Worm (Caenorhabditis elegans) whole organism, L1 larva: ENCODE data around the gene str-55.

Experiments used
- C04F5.9 ChIP-seq: sonication (generic microtip); optimal IDR thresholded peaks from 2 replicates; lab custom pipeline; 2016; ENCODE audit warnings: missing genetic modification characterization, missing compliant biosample characterization
- C16A3.4 ChIP-seq: fragments of 150-350 bp; optimal IDR thresholded peaks from 2 replicates; lab custom pipeline; 2014; ENCODE audit warnings: missing biosample characterization, missing genetic modification characterization
- Y116A8C.19 ChIP-seq: sonication (generic microtip); optimal IDR thresholded peaks from 2 replicates; lab custom pipeline; 2016; ENCODE audit warnings: missing compliant biosample characterization, missing genetic modification characterization, borderline replicate concordance
- aha-1 ChIP-seq: fragments of 150-350 bp; optimal IDR thresholded peaks from 2 replicates; lab custom pipeline; 2014; ENCODE audit warnings: missing biosample characterization, missing genetic modification characterization
- alr-1 ChIP-seq: fragments of 200-800 bp; sonication (Bioruptor generic); optimal IDR thresholded peaks from 2 replicates; lab custom pipeline; 2018; ENCODE audit warnings: borderline replicate concordance, mild to moderate bottlenecking, missing genetic modification characterization, missing compliant biosample characterization
- aly-2 ChIP-seq: fragments of 150-350 bp; optimal IDR thresholded peaks from 2 replicates; lab custom pipeline; 2014; ENCODE audit warnings: missing biosample characterization, missing genetic modification characterization
- ceh-8 ChIP-seq: fragments of 200-800 bp; sonication (Bioruptor generic); optimal IDR thresholded peaks from 2 replicates; lab custom pipeline; 2018; ENCODE audit warnings: mild to moderate bottlenecking, missing genetic modification characterization, moderate library complexity, missing compliant biosample characterization
- egl-27 ChIP-seq, 2 experiments: fragments of 150-350 bp in 1 of 2; sonication (generic microtip); optimal IDR thresholded peaks; 3 replicates each; lab custom pipeline; 2017 to 2018; ENCODE audit warnings: missing biosample characterization in 2 of 2, missing genetic modification characterization in 2 of 2, missing genetic modification reagents in 2 of 2
- elt-2 ChIP-seq: sonication (generic microtip); optimal IDR thresholded peaks from 2 replicates; lab custom pipeline; 2016; ENCODE audit warnings: missing genetic modification characterization, mild to moderate bottlenecking, inconsistent platforms, missing compliant biosample characterization, missing genetic modification reagents
- ets-5 ChIP-seq: fragments of 200-800 bp; sonication (Bioruptor generic); IDR thresholded peaks from 2 replicates; pipeline ENCODE4 v1.3.6; 2022; ENCODE audit warnings: missing genetic modification characterization, missing compliant biosample characterization
- grh-1 ChIP-seq: fragments of 200-800 bp; sonication (Bioruptor generic); IDR thresholded peaks from 2 replicates; pipeline ENCODE4 v1.3.6; 2022; ENCODE audit warnings: missing genetic modification reagents, missing genetic modification characterization, missing compliant biosample characterization
- hlh-17 ChIP-seq: fragments of 200-800 bp; sonication (Bioruptor generic); optimal IDR thresholded peaks from 2 replicates; lab custom pipeline; 2018; ENCODE audit warnings: missing genetic modification characterization, mild to moderate bottlenecking, missing compliant biosample characterization, moderate library complexity, borderline replicate concordance
- hlh-4 ChIP-seq: sonication (generic microtip); optimal IDR thresholded peaks from 2 replicates; lab custom pipeline; 2016; ENCODE audit warnings: mild to moderate bottlenecking, missing genetic modification characterization, missing compliant biosample characterization
- jun-1 ChIP-seq: fragments of 150-350 bp; optimal IDR thresholded peaks from 2 replicates; lab custom pipeline; 2014; ENCODE audit warnings: missing biosample characterization, missing genetic modification reagents, missing genetic modification characterization
- lin-14 ChIP-seq: fragments of 200-800 bp; sonication (Bioruptor generic); optimal IDR thresholded peaks from 2 replicates; lab custom pipeline; 2018; ENCODE audit warnings: mild to moderate bottlenecking, missing genetic modification characterization, moderate library complexity, missing compliant biosample characterization
- lin-15B ChIP-seq: fragments of 150-350 bp; sonication (generic microtip); optimal IDR thresholded peaks from 3 replicates; lab custom pipeline; 2014; ENCODE audit warnings: missing biosample characterization, missing genetic modification characterization
- lin-39 ChIP-seq: fragments of 150-350 bp; optimal IDR thresholded peaks from 2 replicates; lab custom pipeline; 2014; ENCODE audit warnings: missing biosample characterization, missing genetic modification reagents, missing genetic modification characterization
- lsy-2 ChIP-seq, 2 experiments: fragments of 150-350 bp; optimal IDR thresholded peaks; 2 replicates each; lab custom pipeline; 2014; ENCODE audit warnings: missing biosample characterization in 2 of 2, missing genetic modification characterization in 2 of 2
- mab-9 ChIP-seq: fragments of 200-800 bp; sonication (Bioruptor generic); IDR thresholded peaks from 2 replicates; pipeline ENCODE4 v1.3.6; 2022; ENCODE audit warnings: missing genetic modification reagents, missing genetic modification characterization, missing compliant biosample characterization
- mdl-1 ChIP-seq, 2 experiments: fragments of 150-350 bp; optimal IDR thresholded peaks; 2 replicates each; lab custom pipeline; 2014 to 2017; ENCODE audit warnings: missing biosample characterization in 2 of 2, missing genetic modification characterization in 2 of 2, inconsistent platforms in 1 of 2
- mef-2 ChIP-seq: fragments of 150-350 bp; optimal IDR thresholded peaks from 2 replicates; lab custom pipeline; 2014; ENCODE audit warnings: missing biosample characterization, missing genetic modification characterization
- mep-1 ChIP-seq: fragments of 150-350 bp; optimal IDR thresholded peaks from 2 replicates; lab custom pipeline; 2014; ENCODE audit warnings: missing biosample characterization, missing genetic modification characterization
- nhr-11 ChIP-seq: fragments of 150-350 bp; optimal IDR thresholded peaks from 2 replicates; lab custom pipeline; 2014; ENCODE audit warnings: missing biosample characterization, missing genetic modification characterization
- nhr-20 ChIP-seq: sonication (generic microtip); optimal IDR thresholded peaks from 2 replicates; lab custom pipeline; 2016; ENCODE audit warnings: mild to moderate bottlenecking, missing genetic modification characterization, missing compliant biosample characterization
- nhr-28 ChIP-seq: fragments of 150-350 bp; optimal IDR thresholded peaks from 2 replicates; lab custom pipeline; 2014; ENCODE audit warnings: missing biosample characterization, missing genetic modification characterization
- nhr-47 ChIP-seq: sonication (generic microtip); optimal IDR thresholded peaks from 2 replicates; lab custom pipeline; 2016; ENCODE audit warnings: mild to moderate bottlenecking, missing genetic modification characterization, moderate library complexity, missing compliant biosample characterization
- nhr-84 ChIP-seq: sonication (generic microtip); optimal IDR thresholded peaks from 2 replicates; lab custom pipeline; 2017; ENCODE audit warnings: missing biosample characterization, missing genetic modification characterization
- nhr-90 ChIP-seq: sonication (generic microtip); optimal IDR thresholded peaks from 2 replicates; lab custom pipeline; 2016; ENCODE audit warnings: mild to moderate bottlenecking, missing genetic modification characterization, missing compliant biosample characterization; ENCODE audit not compliant: poor library complexity
- pag-3 ChIP-seq: sonication (generic microtip); optimal IDR thresholded peaks from 2 replicates; lab custom pipeline; 2017; ENCODE audit warnings: missing genetic modification characterization, mild to moderate bottlenecking, missing compliant biosample characterization, antibody characterized with exemption, borderline replicate concordance; ENCODE audit not compliant: insufficient read depth
- pax-3 ChIP-seq: fragments of 200-800 bp; sonication (Bioruptor generic); optimal IDR thresholded peaks from 2 replicates; lab custom pipeline; 2018; ENCODE audit warnings: mild to moderate bottlenecking, missing genetic modification characterization, moderate library complexity, missing compliant biosample characterization
- snu-23 ChIP-seq: sonication (generic microtip); optimal IDR thresholded peaks from 2 replicates; lab custom pipeline; 2016; ENCODE audit warnings: missing genetic modification characterization, missing compliant biosample characterization
- sptf-1 ChIP-seq: fragments of 150-350 bp; optimal IDR thresholded peaks from 2 replicates; lab custom pipeline; 2014; ENCODE audit warnings: missing biosample characterization, missing genetic modification characterization
- sup-37 ChIP-seq: fragments of 200-800 bp; sonication (Bioruptor generic); optimal IDR thresholded peaks from 2 replicates; lab custom pipeline; 2018; ENCODE audit warnings: mild to moderate bottlenecking, missing genetic modification characterization, missing compliant biosample characterization
- tbx-2 ChIP-seq: sonication (generic microtip); optimal IDR thresholded peaks from 2 replicates; lab custom pipeline; 2016; ENCODE audit warnings: missing genetic modification characterization, missing compliant biosample characterization
- tlp-1 ChIP-seq: fragments of 150-350 bp; optimal IDR thresholded peaks from 2 replicates; lab custom pipeline; 2014; ENCODE audit warnings: missing biosample characterization, missing genetic modification characterization
- unc-130 ChIP-seq: fragments of 150-350 bp; optimal IDR thresholded peaks from 2 replicates; lab custom pipeline; 2017; ENCODE audit warnings: missing biosample characterization, missing genetic modification characterization, inconsistent platforms
- unc-86 ChIP-seq: sonication (generic microtip); optimal IDR thresholded peaks from 2 replicates; lab custom pipeline; 2016; ENCODE audit warnings: missing genetic modification characterization, missing compliant biosample characterization
- xbp-1 ChIP-seq: sonication (generic microtip); optimal IDR thresholded peaks from 2 replicates; lab custom pipeline; 2016; ENCODE audit warnings: missing genetic modification characterization, missing compliant biosample characterization
- zag-1 ChIP-seq: fragments of 150-350 bp; optimal IDR thresholded peaks from 2 replicates; lab custom pipeline; 2014; ENCODE audit warnings: missing biosample characterization, missing genetic modification characterization
- ztf-11 ChIP-seq, 2 experiments: sonication (generic microtip); optimal IDR thresholded peaks; 2 replicates each; lab custom pipeline; 2016 to 2017; ENCODE audit warnings: missing genetic modification characterization in 2 of 2, missing biosample characterization in 1 of 2, missing compliant biosample characterization in 1 of 2
- ztf-4 ChIP-seq: fragments of 150-350 bp; optimal IDR thresholded peaks from 2 replicates; lab custom pipeline; 2014; ENCODE audit warnings: missing biosample characterization, missing genetic modification characterization

Gene str-55

DNA sequence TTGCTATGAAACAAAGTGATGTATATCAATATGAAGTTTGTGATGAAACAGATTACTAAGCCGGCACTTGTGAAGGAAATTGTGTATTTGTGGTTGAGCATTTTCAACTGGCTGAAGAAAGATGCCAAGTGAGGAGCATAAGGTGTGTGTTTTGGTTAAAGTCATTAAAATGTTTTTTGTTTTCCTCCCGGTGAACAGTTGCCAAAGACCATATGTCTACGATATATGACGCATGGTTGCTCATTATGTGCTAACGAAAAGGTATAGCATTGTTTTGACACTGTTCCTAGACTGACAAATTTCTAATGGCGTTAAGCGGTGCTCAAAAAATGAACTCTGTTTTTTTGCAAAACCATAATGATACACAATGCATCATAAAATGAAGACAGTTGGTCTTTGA is at the start of gene str-55:
TSS of gene str-55 (minus strand) at position 101 of the 400 bp plus-strand sequence.
- TF ChIP-seq hlh-17 (GFP tag; lab: Kevin White, UChicago) (no peak), unc-86 (no peak), pax-3 (tag; lab: Kevin White, UChicago) (no peak), unc-130 (tag; lab: Kevin White, UChicago) (no peak), tlp-1 (tag; lab: Kevin White, UChicago) (no peak), lin-14 (GFP tag; lab: Kevin White, UChicago) (no peak), xbp-1 (no peak), aly-2 (tag; lab: Kevin White, UChicago) (no peak), zag-1 (no peak), nhr-20 (tag; lab: Kevin White, UChicago) (no peak), elt-2 (no peak), sptf-1 (no peak)

DNA sequence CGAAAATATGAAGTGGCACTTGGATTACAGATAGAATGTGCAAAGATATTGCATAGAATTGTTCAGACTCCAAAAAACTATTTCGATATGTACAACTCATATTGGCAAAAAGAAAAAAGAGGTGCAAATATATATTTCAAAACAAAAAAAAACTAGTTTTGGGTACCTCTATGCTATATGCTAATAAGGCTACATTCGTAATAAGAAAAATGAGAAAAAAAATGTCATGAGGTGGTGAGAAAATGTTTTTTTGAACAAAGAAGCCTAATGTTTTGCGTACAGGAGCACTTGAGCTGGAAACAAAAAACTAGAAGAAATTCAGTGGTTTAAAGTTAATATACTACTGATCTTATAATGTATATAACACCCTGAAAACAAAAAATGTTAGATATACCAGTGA is 44.0 kb upstream of the str-55 start, which contains the start of gene srh-142:
TSS of gene srh-142 (minus strand) at position 101 of the 400 bp plus-strand sequence.
- TF ChIP-seq lin-39 (tag; lab: Kevin White, UChicago) (no peak), elt-2 (no peak), ets-5 (GFP tag; lab: Robert Waterston, UW) (no peak), unc-86 (no peak), lin-15B (tag; lab: Kevin White, UChicago) (no peak), mef-2 (no peak), aha-1 (tag; lab: Kevin White, UChicago) (no peak), nhr-84 (no peak), alr-1 (tag; lab: Kevin White, UChicago) (no peak), C16A3.4 (tag; lab: Kevin White, UChicago) (no peak), pag-3 (no peak), ztf-4 (tag; lab: Kevin White, UChicago) (no peak), hlh-4 (tag; lab: Kevin White, UChicago) (no peak), jun-1 (no peak), nhr-90 (tag; lab: Kevin White, UChicago) (no peak)

DNA sequence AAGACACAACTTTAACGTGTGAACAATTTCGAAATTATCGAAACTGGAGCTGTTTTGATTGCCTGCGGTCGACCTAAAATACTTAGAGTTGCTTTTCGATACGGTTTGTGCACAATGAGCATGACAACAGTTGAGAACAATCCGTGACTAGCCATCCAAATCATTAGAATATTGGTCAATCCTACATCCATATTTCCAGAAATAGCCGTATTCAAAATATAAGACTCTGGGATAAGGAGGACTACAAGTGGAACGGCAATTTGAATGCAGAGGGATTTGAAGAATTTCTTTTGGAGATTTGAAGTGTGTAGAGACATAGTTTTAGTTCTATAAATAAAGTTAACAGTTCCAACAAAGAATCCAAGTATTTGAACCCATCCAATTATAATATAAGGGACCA is 42.5 kb upstream of the str-55 start:
- TF ChIP-seq nhr-11 (tag; lab: Kevin White, UChicago): no peak
- no peak for TF ChIP-seq aha-1 (tag; lab: Kevin White, UChicago)
- no peak for TF ChIP-seq ztf-11 (tag; optimal IDR thresholded peaks at IDR 0.05; lab: Kevin White, UChicago)
- no peak for TF ChIP-seq Y116A8C.19 (tag; lab: Kevin White, UChicago)
- no peak for TF ChIP-seq grh-1 (GFP tag; lab: Robert Waterston, UW)
- no peak for TF ChIP-seq tbx-2 (tag; lab: Kevin White, UChicago)
- no peak for TF ChIP-seq snu-23 (GFP tag; lab: Kevin White, UChicago)
- no peak for TF ChIP-seq C04F5.9
- TF ChIP-seq mep-1: no peak
- TF ChIP-seq nhr-47 (tag; lab: Kevin White, UChicago): no peak
- TF ChIP-seq mdl-1 (tag; optimal IDR thresholded peaks at IDR 0.05; lab: Kevin White, UChicago): no peak
- no peak for TF ChIP-seq jun-1
- no peak for TF ChIP-seq egl-27 (tag; optimal IDR thresholded peaks at IDR 0.05; lab: Kevin White, UChicago)
- TF ChIP-seq lsy-2 (tag; optimal IDR thresholded peaks at IDR 0.05; lab: Kevin White, UChicago): no peak
- TF ChIP-seq mab-9: no peak
- no peak for TF ChIP-seq sup-37 (GFP tag; lab: Kevin White, UChicago)
- no peak for TF ChIP-seq unc-130 (tag; lab: Kevin White, UChicago)
- TF ChIP-seq ceh-8 (GFP tag; lab: Kevin White, UChicago): no peak
- no peak for TF ChIP-seq nhr-28 (tag; lab: Kevin White, UChicago)
